Worm (Caenorhabditis elegans) whole organism, L2 larva: Measurements from ENCODE around the gene srh-28.

Source experiments
- C34F6.9 ChIP-seq: fragments of 150-350 bp; optimal IDR thresholded peaks from 2 replicates; lab custom pipeline; 2014; ENCODE audit warnings: missing biosample characterization, missing genetic modification characterization
- R02D3.7 ChIP-seq: fragments of 150-350 bp; optimal IDR thresholded peaks from 2 replicates; lab custom pipeline; 2014; ENCODE audit warnings: missing biosample characterization, missing genetic modification characterization
- Y55F3AM.14 ChIP-seq: fragments of 200-800 bp; sonication (Bioruptor generic); optimal IDR thresholded peaks from 2 replicates; lab custom pipeline; 2018; ENCODE audit warnings: mild to moderate bottlenecking, missing genetic modification characterization, missing compliant biosample characterization
- ZK546.5 ChIP-seq: sonication (generic microtip); optimal IDR thresholded peaks from 2 replicates; lab custom pipeline; 2017; ENCODE audit warnings: missing biosample characterization, missing genetic modification characterization
- alr-1 ChIP-seq: fragments of 150-350 bp; optimal IDR thresholded peaks from 2 replicates; lab custom pipeline; 2014; ENCODE audit warnings: missing biosample characterization, missing genetic modification characterization
- aly-2 ChIP-seq: fragments of 150-350 bp; optimal IDR thresholded peaks from 2 replicates; lab custom pipeline; 2014; ENCODE audit warnings: missing biosample characterization, missing genetic modification characterization
- ama-1 ChIP-seq: fragments of 150-350 bp; optimal IDR thresholded peaks from 2 replicates; lab custom pipeline; 2018; ENCODE audit warnings: inconsistent platforms
- ceh-82 ChIP-seq: fragments of 150-350 bp; optimal IDR thresholded peaks from 2 replicates; lab custom pipeline; 2014; ENCODE audit warnings: missing biosample characterization, missing genetic modification characterization
- crh-2 ChIP-seq: sonication (generic microtip); optimal IDR thresholded peaks from 2 replicates; lab custom pipeline; 2017; ENCODE audit warnings: missing biosample characterization, missing genetic modification characterization
- dmd-4 ChIP-seq: sonication (generic microtip); optimal IDR thresholded peaks from 2 replicates; lab custom pipeline; 2017; ENCODE audit warnings: missing biosample characterization, missing genetic modification characterization
- egl-27 ChIP-seq: sonication (generic microtip); optimal IDR thresholded peaks from 3 replicates; lab custom pipeline; 2017; ENCODE audit warnings: missing biosample characterization, missing genetic modification reagents, missing genetic modification characterization
- elt-3 ChIP-seq: sonication (generic microtip); optimal IDR thresholded peaks from 2 replicates; lab custom pipeline; 2017; ENCODE audit warnings: missing biosample characterization, missing genetic modification characterization
- fos-1 ChIP-seq: fragments of 150-350 bp; optimal IDR thresholded peaks from 2 replicates; lab custom pipeline; 2014; ENCODE audit warnings: missing biosample characterization, missing genetic modification characterization
- lin-11 ChIP-seq: fragments of 150-350 bp; sonication (generic microtip); optimal IDR thresholded peaks from 2 replicates; lab custom pipeline; 2014; ENCODE audit warnings: missing biosample characterization, missing genetic modification characterization, inconsistent platforms, mixed read lengths
- lin-13 ChIP-seq: fragments of 150-350 bp; optimal IDR thresholded peaks from 2 replicates; lab custom pipeline; 2014; ENCODE audit warnings: missing biosample characterization, missing genetic modification reagents, missing genetic modification characterization
- lin-39 ChIP-seq: fragments of 150-350 bp; optimal IDR thresholded peaks from 2 replicates; lab custom pipeline; 2014; ENCODE audit warnings: missing biosample characterization, missing genetic modification reagents, missing genetic modification characterization
- lsy-2 ChIP-seq, 2 experiments: fragments of 150-350 bp in 1 of 2; sonication (generic microtip) in 1 of 2; optimal IDR thresholded peaks; 2 replicates each; lab custom pipeline; 2014 to 2017; ENCODE audit warnings: missing biosample characterization in 2 of 2, missing genetic modification characterization in 2 of 2
- mbf-1 ChIP-seq: sonication (generic microtip); optimal IDR thresholded peaks from 2 replicates; lab custom pipeline; 2017; ENCODE audit warnings: missing biosample characterization, missing genetic modification characterization
- nhr-10 ChIP-seq: sonication (generic microtip); optimal IDR thresholded peaks from 2 replicates; lab custom pipeline; 2017; ENCODE audit warnings: missing biosample characterization, missing genetic modification characterization
- nhr-11 ChIP-seq: fragments of 150-350 bp; optimal IDR thresholded peaks from 2 replicates; lab custom pipeline; 2014; ENCODE audit warnings: missing biosample characterization, missing genetic modification characterization
- nhr-12 ChIP-seq: fragments of 150-350 bp; optimal IDR thresholded peaks from 2 replicates; lab custom pipeline; 2014; ENCODE audit warnings: missing biosample characterization, missing genetic modification characterization
- nhr-129 ChIP-seq: fragments of 150-350 bp; optimal IDR thresholded peaks from 2 replicates; lab custom pipeline; 2014; ENCODE audit warnings: missing biosample characterization, missing genetic modification characterization
- nhr-21 ChIP-seq: fragments of 150-350 bp; optimal IDR thresholded peaks from 2 replicates; lab custom pipeline; 2014; ENCODE audit warnings: missing biosample characterization, missing genetic modification characterization
- nhr-23 ChIP-seq: fragments of 150-350 bp; optimal IDR thresholded peaks from 2 replicates; lab custom pipeline; 2014; ENCODE audit warnings: missing biosample characterization, missing genetic modification reagents, missing genetic modification characterization
- nhr-237 ChIP-seq: fragments of 150-350 bp; optimal IDR thresholded peaks from 2 replicates; lab custom pipeline; 2014; ENCODE audit warnings: missing biosample characterization, missing genetic modification characterization
- nhr-25 ChIP-seq: fragments of 150-350 bp; sonication (generic microtip); optimal IDR thresholded peaks from 3 replicates; lab custom pipeline; 2014; ENCODE audit warnings: missing biosample characterization, missing genetic modification characterization
- peb-1 ChIP-seq: fragments of 150-350 bp; optimal IDR thresholded peaks from 2 replicates; lab custom pipeline; 2014; ENCODE audit warnings: missing biosample characterization, missing genetic modification characterization
- sem-4 ChIP-seq: fragments of 150-350 bp; optimal IDR thresholded peaks from 2 replicates; lab custom pipeline; 2014; ENCODE audit warnings: missing biosample characterization, missing genetic modification reagents, missing genetic modification characterization
- skn-1 ChIP-seq: sonication (generic microtip); optimal IDR thresholded peaks from 2 replicates; lab custom pipeline; 2017; ENCODE audit warnings: missing biosample characterization, missing genetic modification characterization
- snpc-4 ChIP-seq: fragments of 150-350 bp; optimal IDR thresholded peaks from 2 replicates; lab custom pipeline; 2014; ENCODE audit warnings: missing biosample characterization, missing genetic modification characterization
- unc-55 ChIP-seq: fragments of 150-350 bp; sonication (generic microtip); optimal IDR thresholded peaks from 3 replicates; lab custom pipeline; 2014; ENCODE audit warnings: missing biosample characterization, missing genetic modification reagents, missing genetic modification characterization
- zag-1 ChIP-seq: fragments of 150-350 bp; optimal IDR thresholded peaks from 2 replicates; lab custom pipeline; 2014; ENCODE audit warnings: missing biosample characterization, missing genetic modification characterization
- ztf-1 ChIP-seq: fragments of 200-800 bp; sonication (Bioruptor generic); conservative IDR thresholded peaks from 2 replicates; pipeline ENCODE4 v1.3.6; 2022; ENCODE audit warnings: missing genetic modification characterization, missing compliant biosample characterization
- ztf-11 ChIP-seq: sonication (generic microtip); optimal IDR thresholded peaks from 2 replicates; lab custom pipeline; 2017; ENCODE audit warnings: missing biosample characterization, missing genetic modification characterization
- ztf-4 ChIP-seq: fragments of 150-350 bp; optimal IDR thresholded peaks from 2 replicates; lab custom pipeline; 2014; ENCODE audit warnings: missing biosample characterization, missing genetic modification characterization

The srh-28 gene

ce11 chrV:6783044-6783625 is 7.5 kb upstream of the srh-28 start:
- no peak for TF ChIP-seq peb-1 (tag; lab: Kevin White, UChicago)
- no peak for TF ChIP-seq C34F6.9 (tag; lab: Kevin White, UChicago)
- TF ChIP-seq unc-55 (GFP tag; lab: Kevin White, UChicago): no peak
- TF ChIP-seq nhr-25 (tag; lab: Kevin White, UChicago): no peak
- TF ChIP-seq ztf-1 (GFP tag; lab: Robert Waterston, UW): no peak
- no peak for TF ChIP-seq lsy-2 (tag; optimal IDR thresholded peaks at IDR 0.05; lab: Kevin White, UChicago)
- no peak for TF ChIP-seq nhr-23 (tag; lab: Kevin White, UChicago)
- TF ChIP-seq mbf-1 (tag; lab: Kevin White, UChicago): no peak
- TF ChIP-seq alr-1 (tag; lab: Kevin White, UChicago): no peak
- no peak for TF ChIP-seq nhr-12 (tag; lab: Kevin White, UChicago)
- TF ChIP-seq nhr-21 (tag; lab: Kevin White, UChicago): no peak
- no peak for TF ChIP-seq ama-1 (lab: Kevin White, UChicago)

ce11 chrV:6782260-6782659 is 6.7 kb upstream of the srh-28 start:
- TF ChIP-seq crh-2: no peak
- no peak for TF ChIP-seq R02D3.7
- TF ChIP-seq dmd-4 (tag; lab: Kevin White, UChicago): no peak
- TF ChIP-seq ceh-82: no peak
- TF ChIP-seq nhr-11 (tag; lab: Kevin White, UChicago): no peak
- no peak for TF ChIP-seq unc-55 (GFP tag; lab: Kevin White, UChicago)
- TF ChIP-seq sem-4 (tag; lab: Kevin White, UChicago): no peak
- TF ChIP-seq lsy-2 (tag; optimal IDR thresholded peaks at IDR 0.05; lab: Kevin White, UChicago): no peak
- TF ChIP-seq lin-11 (tag; lab: Kevin White, UChicago): no peak
- no peak for TF ChIP-seq lin-13 (GFP tag; lab: Kevin White, UChicago)
- TF ChIP-seq mbf-1 (tag; lab: Kevin White, UChicago): no peak
- no peak for TF ChIP-seq nhr-129 (tag; lab: Kevin White, UChicago)
- no peak for TF ChIP-seq ztf-11 (tag; lab: Kevin White, UChicago)
- no peak for TF ChIP-seq Y55F3AM.14
- TF ChIP-seq nhr-25 (tag; lab: Kevin White, UChicago): no peak
- no peak for TF ChIP-seq snpc-4 (tag; lab: Kevin White, UChicago)
- no peak for TF ChIP-seq skn-1
- no peak for TF ChIP-seq aly-2 (tag; lab: Kevin White, UChicago)
- TF ChIP-seq, all 48 proteins: peak for 0

ce11 chrV:6780676-6781075 is 5.1 kb upstream of the srh-28 start:
- TF ChIP-seq elt-3 (no peak), lin-11 (tag; lab: Kevin White, UChicago) (no peak)

- TF ChIP-seq ZK546.5 (tag; lab: Kevin White, UChicago) (no peak), fos-1 (tag; lab: Kevin White, UChicago) (no peak), nhr-10 (tag; lab: Kevin White, UChicago) (no peak), ztf-4 (tag; lab: Kevin White, UChicago) (no peak), nhr-25 (tag; lab: Kevin White, UChicago) (no peak), egl-27 (tag; lab: Kevin White, UChicago) (no peak), ama-1 (lab: Kevin White, UChicago) (no peak), ceh-82 (no peak)
- TF ChIP-seq, all 48 proteins: peak for 0
Observed at ce11 chrV:6780166-6780565, 4.6 kb upstream of the srh-28 start, which contains the start of gene ZC404.15. TSS of gene ZC404.15 (plus strand) at chrV:6780466.

ce11 chrV:6778457-6778856 is 2.8 kb upstream of the srh-28 start:
- TF ChIP-seq nhr-12 (tag; lab: Kevin White, UChicago): no peak
- TF ChIP-seq zag-1 (tag; lab: Kevin White, UChicago): no peak
- TF ChIP-seq nhr-237: no peak
- TF ChIP-seq alr-1 (tag; lab: Kevin White, UChicago): no peak
- no peak for TF ChIP-seq lin-39 (tag; lab: Kevin White, UChicago)
- TF ChIP-seq ceh-82: no peak
- TF ChIP-seq snpc-4 (tag; lab: Kevin White, UChicago): no peak
- no peak for TF ChIP-seq nhr-129 (tag; lab: Kevin White, UChicago)
- TF ChIP-seq nhr-11 (tag; lab: Kevin White, UChicago): no peak
